Worm (Caenorhabditis elegans) whole organism, young adult: Measurements from ENCODE around the gene garr-1.

Experiments used
- F39B2.1 ChIP-seq: fragments of 200-800 bp; sonication (Bioruptor generic); IDR thresholded peaks from 2 replicates; pipeline ENCODE4 v1.3.6; 2022; ENCODE audit warnings: missing genetic modification reagents, missing genetic modification characterization, missing compliant biosample characterization
- Y79H2A.3 ChIP-seq: fragments of 200-800 bp; sonication (Bioruptor generic); conservative IDR thresholded peaks from 2 replicates; pipeline ENCODE4 v1.3.6; 2022; ENCODE audit warnings: missing genetic modification reagents, missing genetic modification characterization, missing compliant biosample characterization
- ZK185.1 ChIP-seq: sonication (generic microtip); optimal IDR thresholded peaks from 2 replicates; lab custom pipeline; 2016; ENCODE audit warnings: mild to moderate bottlenecking, missing genetic modification characterization, missing compliant biosample characterization; ENCODE audit not compliant: poor library complexity, severe bottlenecking
- chd-7 ChIP-seq: sonication (generic microtip); optimal IDR thresholded peaks from 2 replicates; lab custom pipeline; 2016; ENCODE audit warnings: mild to moderate bottlenecking, missing genetic modification characterization, moderate library complexity, missing compliant biosample characterization
- dpff-1 ChIP-seq: sonication (generic microtip); optimal IDR thresholded peaks from 2 replicates; lab custom pipeline; 2017; ENCODE audit warnings: mild to moderate bottlenecking, missing genetic modification characterization, missing compliant biosample characterization
- egrh-3 ChIP-seq: fragments of 200-800 bp; sonication (Bioruptor generic); IDR thresholded peaks from 2 replicates; pipeline ENCODE4 v1.3.6; 2022; ENCODE audit warnings: missing genetic modification reagents, missing genetic modification characterization, missing compliant biosample characterization
- lin-54 ChIP-seq: fragments of 200-800 bp; sonication (Bioruptor generic); optimal IDR thresholded peaks from 2 replicates; lab custom pipeline; 2018; ENCODE audit warnings: mild to moderate bottlenecking, missing genetic modification characterization, missing compliant biosample characterization
- nhr-90 ChIP-seq: sonication (generic microtip); optimal IDR thresholded peaks from 2 replicates; lab custom pipeline; 2016; ENCODE audit warnings: missing genotype, mild to moderate bottlenecking, missing genetic modification characterization, missing compliant biosample characterization
- pbrm-1 ChIP-seq: fragments of 200-800 bp; sonication (Bioruptor generic); IDR thresholded peaks from 2 replicates; pipeline ENCODE4 v1.3.6; 2022; ENCODE audit warnings: missing genetic modification reagents, missing genetic modification characterization, missing compliant biosample characterization
- snpc-4 ChIP-seq, 5 experiments: fragments of 150-350 bp in 1 of 5; sonication (generic microtip) in 4 of 5; optimal IDR thresholded peaks; 2 replicates each; lab custom pipeline; 2014 to 2018; ENCODE audit warnings: missing genetic modification characterization in 5 of 5, missing biosample characterization in 3 of 5, antibody characterized with exemption in 2 of 5, mild to moderate bottlenecking in 2 of 5, missing compliant biosample characterization in 2 of 5, missing genotype in 2 of 5, moderate library complexity in 2 of 5, missing genetic modification reagents in 1 of 5
- unc-62 ChIP-seq: fragments of 150-350 bp; optimal IDR thresholded peaks from 2 replicates; lab custom pipeline; 2014; ENCODE audit warnings: missing biosample characterization, missing genetic modification reagents, missing genetic modification characterization
- ztf-22 ChIP-seq: fragments of 200-800 bp; sonication (Bioruptor generic); optimal IDR thresholded peaks from 2 replicates; lab custom pipeline; 2018; ENCODE audit warnings: mild to moderate bottlenecking, missing genetic modification characterization, moderate library complexity, missing compliant biosample characterization

- TF ChIP-seq unc-62 (GFP tag; lab: Kevin White, UChicago) = no peak
- TF ChIP-seq ZK185.1 (tag; lab: Kevin White, UChicago) = no peak
- no peak for TF ChIP-seq ztf-22
- no peak for TF ChIP-seq dpff-1
- TF ChIP-seq Y79H2A.3 = no peak
- TF ChIP-seq pbrm-1 (GFP tag; lab: Robert Waterston, UW) = no peak
- TF ChIP-seq F39B2.1 (GFP tag; lab: Robert Waterston, UW) = no peak
- TF ChIP-seq chd-7 (tag; lab: Kevin White, UChicago) = no peak
- no peak for TF ChIP-seq lin-54 (GFP tag; lab: Kevin White, UChicago)
- no peak for TF ChIP-seq egrh-3 (GFP tag; lab: Robert Waterston, UW)
- TF ChIP-seq nhr-90 (tag; lab: Kevin White, UChicago) = no peak
- TF ChIP-seq snpc-4 (GFP tag; optimal IDR thresholded peaks at IDR 0.05; lab: Kevin White, UChicago) = no peak
- TF ChIP-seq snpc-4 (tag; optimal IDR thresholded peaks at IDR 0.05; lab: Kevin White, UChicago) = no peak
Observed at ce11 chrIV:420686-421085, 5.3 kb upstream of the garr-1 start.
